Worm (Caenorhabditis elegans) whole organism, young adult: ENCODE results near the gene hadb-1.

Experiments used
- C17E4.6 ChIP-seq: fragments of 200-800 bp; sonication (Bioruptor generic); IDR thresholded peaks from 2 replicates; pipeline ENCODE4 v1.3.6; 2022; ENCODE audit warnings: missing genetic modification reagents, missing genetic modification characterization, missing compliant biosample characterization
- F10E7.11 ChIP-seq: sonication (generic microtip); optimal IDR thresholded peaks from 2 replicates; lab custom pipeline; 2017; ENCODE audit warnings: mild to moderate bottlenecking, missing genetic modification characterization, moderate library complexity, missing compliant biosample characterization
- F39B2.1 ChIP-seq: fragments of 200-800 bp; sonication (Bioruptor generic); IDR thresholded peaks from 2 replicates; pipeline ENCODE4 v1.3.6; 2022; ENCODE audit warnings: missing genetic modification reagents, missing genetic modification characterization, missing compliant biosample characterization
- F52B5.7 ChIP-seq: sonication (generic microtip); optimal IDR thresholded peaks from 2 replicates; lab custom pipeline; 2016; ENCODE audit warnings: mild to moderate bottlenecking, missing genetic modification characterization, missing compliant biosample characterization
- Y53G8AR.9 ChIP-seq: fragments of 200-800 bp; sonication (Bioruptor generic); conservative IDR thresholded peaks from 2 replicates; pipeline ENCODE4 v1.3.6; 2022; ENCODE audit warnings: missing genetic modification reagents, missing genetic modification characterization, missing compliant biosample characterization
- Y56A3A.18 ChIP-seq: fragments of 200-800 bp; sonication (Bioruptor generic); IDR thresholded peaks from 2 replicates; pipeline ENCODE4 v1.3.6; 2022; ENCODE audit warnings: missing genetic modification reagents, missing genetic modification characterization, missing compliant biosample characterization
- Y67H2A.10 ChIP-seq: fragments of 200-800 bp; sonication (Bioruptor generic); conservative IDR thresholded peaks from 2 replicates; pipeline ENCODE4 v1.3.6; 2022; ENCODE audit warnings: missing genetic modification reagents, missing genetic modification characterization, missing compliant biosample characterization
- Y79H2A.3 ChIP-seq: fragments of 200-800 bp; sonication (Bioruptor generic); conservative IDR thresholded peaks from 2 replicates; pipeline ENCODE4 v1.3.6; 2022; ENCODE audit warnings: missing genetic modification reagents, missing genetic modification characterization, missing compliant biosample characterization
- Y95B8A.8 ChIP-seq: fragments of 200-800 bp; sonication (Bioruptor generic); IDR thresholded peaks from 2 replicates; pipeline ENCODE4 v1.3.6; 2022; ENCODE audit warnings: missing genetic modification reagents, missing genetic modification characterization, missing compliant biosample characterization
- ZK185.1 ChIP-seq: sonication (generic microtip); optimal IDR thresholded peaks from 2 replicates; lab custom pipeline; 2016; ENCODE audit warnings: mild to moderate bottlenecking, missing genetic modification characterization, missing compliant biosample characterization; ENCODE audit not compliant: poor library complexity, severe bottlenecking
- akir-1 ChIP-seq: fragments of 200-800 bp; sonication (Bioruptor generic); optimal IDR thresholded peaks from 2 replicates; lab custom pipeline; 2018; ENCODE audit warnings: mild to moderate bottlenecking, missing genetic modification characterization, moderate library complexity, missing compliant biosample characterization
- aptf-2 ChIP-seq: fragments of 200-800 bp; sonication (Bioruptor generic); conservative IDR thresholded peaks from 2 replicates; pipeline ENCODE4 v1.3.6; 2022; ENCODE audit warnings: missing genetic modification reagents, missing genetic modification characterization, missing compliant biosample characterization
- attf-5 ChIP-seq: fragments of 200-800 bp; sonication (Bioruptor generic); optimal IDR thresholded peaks from 2 replicates; lab custom pipeline; 2018; ENCODE audit warnings: mild to moderate bottlenecking, missing genetic modification characterization, missing compliant biosample characterization
- attf-6 ChIP-seq: fragments of 200-800 bp; sonication (Bioruptor generic); IDR thresholded peaks from 2 replicates; pipeline ENCODE4 v1.3.6; 2022; ENCODE audit warnings: missing genetic modification reagents, missing genetic modification characterization, missing compliant biosample characterization
- cebp-1 ChIP-seq, 2 experiments: fragments of 200-800 bp in 1 of 2; sonication (Bioruptor generic) in 1 of 2; sonication (generic microtip) in 1 of 2; IDR thresholded peaks in 1 of 2; optimal IDR thresholded peaks in 1 of 2; 2 replicates each; pipeline versions ENCODE4 v1.3.6 to Lab custom; 2017 to 2022; ENCODE audit warnings: missing compliant biosample characterization in 2 of 2, missing genetic modification characterization in 2 of 2, mild to moderate bottlenecking in 1 of 2, missing genetic modification reagents in 1 of 2, moderate library complexity in 1 of 2
- ceh-100 ChIP-seq: fragments of 200-800 bp; sonication (Bioruptor generic); IDR thresholded peaks from 2 replicates; pipeline ENCODE4 v1.3.6; 2022; ENCODE audit warnings: missing genetic modification reagents, missing genetic modification characterization, missing compliant biosample characterization
- ceh-91 ChIP-seq: fragments of 200-800 bp; sonication (Bioruptor generic); IDR thresholded peaks from 2 replicates; pipeline ENCODE4 v1.3.6; 2022; ENCODE audit warnings: missing genetic modification reagents, missing genetic modification characterization, missing compliant biosample characterization
- chd-7 ChIP-seq: sonication (generic microtip); optimal IDR thresholded peaks from 2 replicates; lab custom pipeline; 2016; ENCODE audit warnings: mild to moderate bottlenecking, missing genetic modification characterization, moderate library complexity, missing compliant biosample characterization
- die-1 ChIP-seq: sonication (generic microtip); optimal IDR thresholded peaks from 2 replicates; lab custom pipeline; 2016; ENCODE audit warnings: missing genotype, mild to moderate bottlenecking, missing genetic modification characterization, missing compliant biosample characterization
- dpff-1 ChIP-seq: sonication (generic microtip); optimal IDR thresholded peaks from 2 replicates; lab custom pipeline; 2017; ENCODE audit warnings: mild to moderate bottlenecking, missing genetic modification characterization, missing compliant biosample characterization
- egl-18 ChIP-seq: fragments of 200-800 bp; sonication (Bioruptor generic); IDR thresholded peaks from 2 replicates; pipeline ENCODE4 v1.3.6; 2022; ENCODE audit warnings: missing genetic modification reagents, missing genetic modification characterization, missing compliant biosample characterization
- egl-44 ChIP-seq: fragments of 200-800 bp; sonication (Bioruptor generic); IDR thresholded peaks from 2 replicates; pipeline ENCODE4 v1.3.6; 2022; ENCODE audit warnings: missing genetic modification reagents, missing genetic modification characterization, missing compliant biosample characterization
- ekl-4 ChIP-seq: fragments of 200-800 bp; sonication (Bioruptor generic); IDR thresholded peaks from 2 replicates; pipeline ENCODE4 v1.3.6; 2022; ENCODE audit warnings: missing genetic modification reagents, missing genetic modification characterization, missing compliant biosample characterization
- ets-4 ChIP-seq: fragments of 200-800 bp; sonication (Bioruptor generic); optimal IDR thresholded peaks from 2 replicates; lab custom pipeline; 2018; ENCODE audit warnings: mild to moderate bottlenecking, missing genetic modification characterization, missing compliant biosample characterization
- fkh-3 ChIP-seq: sonication (generic microtip); optimal IDR thresholded peaks from 2 replicates; lab custom pipeline; 2016; ENCODE audit warnings: mild to moderate bottlenecking, missing genetic modification characterization, missing compliant biosample characterization
- gei-17 ChIP-seq: fragments of 200-800 bp; sonication (Bioruptor generic); optimal IDR thresholded peaks from 2 replicates; lab custom pipeline; 2018; ENCODE audit warnings: mild to moderate bottlenecking, missing genetic modification characterization, missing compliant biosample characterization
- hlh-12 ChIP-seq: sonication (generic microtip); optimal IDR thresholded peaks from 2 replicates; lab custom pipeline; 2016; ENCODE audit warnings: missing genetic modification characterization, missing compliant biosample characterization
- hmg-1.2 ChIP-seq: fragments of 200-800 bp; sonication (Bioruptor generic); IDR thresholded peaks from 2 replicates; pipeline ENCODE4 v1.3.6; 2022; ENCODE audit warnings: missing genetic modification reagents, missing genetic modification characterization, missing compliant biosample characterization
- let-526 ChIP-seq: fragments of 200-800 bp; sonication (Bioruptor generic); IDR thresholded peaks from 2 replicates; pipeline ENCODE4 v1.3.6; 2022; ENCODE audit warnings: missing genetic modification reagents, missing genetic modification characterization, missing compliant biosample characterization
- let-607 ChIP-seq, 2 experiments: fragments of 200-800 bp in 1 of 2; sonication (Bioruptor generic) in 1 of 2; sonication (generic microtip) in 1 of 2; optimal IDR thresholded peaks; 2 replicates each; lab custom pipeline; 2016 to 2018; ENCODE audit warnings: mild to moderate bottlenecking in 2 of 2, missing compliant biosample characterization in 2 of 2, missing genetic modification characterization in 2 of 2, moderate library complexity in 2 of 2, missing genotype in 1 of 2
- lin-26 ChIP-seq: fragments of 200-800 bp; sonication (Bioruptor generic); IDR thresholded peaks from 2 replicates; pipeline ENCODE4 v1.3.6; 2022; ENCODE audit warnings: missing genetic modification reagents, missing genetic modification characterization, missing compliant biosample characterization
- lin-40 ChIP-seq: sonication (generic microtip); optimal IDR thresholded peaks from 2 replicates; lab custom pipeline; 2016; ENCODE audit warnings: missing genetic modification characterization, mild to moderate bottlenecking, missing compliant biosample characterization, missing genotype, missing genetic modification reagents
- lin-54 ChIP-seq: fragments of 200-800 bp; sonication (Bioruptor generic); optimal IDR thresholded peaks from 2 replicates; lab custom pipeline; 2018; ENCODE audit warnings: mild to moderate bottlenecking, missing genetic modification characterization, missing compliant biosample characterization
- lir-1 ChIP-seq: fragments of 200-800 bp; sonication (Bioruptor generic); conservative IDR thresholded peaks from 2 replicates; pipeline ENCODE4 v1.3.6; 2022; ENCODE audit warnings: missing genetic modification reagents, missing genetic modification characterization, missing compliant biosample characterization
- madf-8 ChIP-seq: fragments of 200-800 bp; sonication (Bioruptor generic); conservative IDR thresholded peaks from 2 replicates; pipeline ENCODE4 v1.3.6; 2022; ENCODE audit warnings: missing genetic modification reagents, missing genetic modification characterization, missing compliant biosample characterization
- mel-28 ChIP-seq: sonication (generic microtip); optimal IDR thresholded peaks from 2 replicates; lab custom pipeline; 2016; ENCODE audit warnings: borderline replicate concordance, mild to moderate bottlenecking, missing genetic modification characterization, missing compliant biosample characterization
- nhr-120 ChIP-seq: fragments of 200-800 bp; sonication (Bioruptor generic); IDR thresholded peaks from 2 replicates; pipeline ENCODE4 v1.3.6; 2022; ENCODE audit warnings: missing genetic modification characterization, missing compliant biosample characterization
- nhr-27 ChIP-seq: fragments of 200-800 bp; sonication (Bioruptor generic); optimal IDR thresholded peaks from 2 replicates; lab custom pipeline; 2018; ENCODE audit warnings: mild to moderate bottlenecking, missing genetic modification characterization, moderate library complexity, missing compliant biosample characterization
- nhr-80 ChIP-seq: sonication (generic microtip); optimal IDR thresholded peaks from 2 replicates; lab custom pipeline; 2016; ENCODE audit warnings: missing genetic modification characterization, missing compliant biosample characterization
- rpc-1 ChIP-seq, 2 experiments: fragments of 150-350 bp in 1 of 2; sonication (generic microtip) in 1 of 2; optimal IDR thresholded peaks; 2 replicates each; lab custom pipeline; 2014 to 2018; ENCODE audit warnings: missing biosample characterization in 1 of 2, missing genetic modification characterization in 1 of 2, missing genetic modification reagents in 1 of 2, missing genotype in 1 of 2
- sdz-38 ChIP-seq: sonication (generic microtip); optimal IDR thresholded peaks from 2 replicates; lab custom pipeline; 2016; ENCODE audit warnings: missing genotype, missing genetic modification characterization, missing compliant biosample characterization
- snpc-1.3 ChIP-seq: sonication (generic microtip); optimal IDR thresholded peaks from 2 replicates; lab custom pipeline; 2017; ENCODE audit warnings: missing genetic modification characterization, mild to moderate bottlenecking, missing compliant biosample characterization, antibody characterized with exemption, moderate library complexity, missing genotype, missing genetic modification reagents; ENCODE audit not compliant: insufficient read depth
- somi-1 ChIP-seq: fragments of 200-800 bp; sonication (Bioruptor generic); optimal IDR thresholded peaks from 2 replicates; lab custom pipeline; 2018; ENCODE audit warnings: mild to moderate bottlenecking, missing genetic modification characterization, missing compliant biosample characterization
- sptf-2 ChIP-seq: fragments of 200-800 bp; sonication (Bioruptor generic); optimal IDR thresholded peaks from 2 replicates; lab custom pipeline; 2018; ENCODE audit warnings: mild to moderate bottlenecking, missing genetic modification characterization, missing compliant biosample characterization
- unc-130 ChIP-seq: sonication (generic microtip); optimal IDR thresholded peaks from 2 replicates; lab custom pipeline; 2016; ENCODE audit warnings: missing genetic modification reagents, missing genetic modification characterization, missing compliant biosample characterization
- ztf-22 ChIP-seq: fragments of 200-800 bp; sonication (Bioruptor generic); optimal IDR thresholded peaks from 2 replicates; lab custom pipeline; 2018; ENCODE audit warnings: mild to moderate bottlenecking, missing genetic modification characterization, moderate library complexity, missing compliant biosample characterization
- ztf-25 ChIP-seq: fragments of 200-800 bp; sonication (Bioruptor generic); IDR thresholded peaks from 2 replicates; pipeline ENCODE4 v1.3.6; 2022; ENCODE audit warnings: missing genetic modification reagents, missing genetic modification characterization, missing compliant biosample characterization
- ztf-26 ChIP-seq: sonication (generic microtip); optimal IDR thresholded peaks from 2 replicates; lab custom pipeline; 2017; ENCODE audit warnings: missing genetic modification characterization, missing compliant biosample characterization

Gene hadb-1

ce11 chrIII:8646021-8646420 is 42.3 kb downstream of the hadb-1 start (continued):
- TF ChIP-seq F10E7.11: no peak
- TF ChIP-seq nhr-80: no peak
- TF ChIP-seq unc-130: no peak
- no peak for TF ChIP-seq cebp-1 (GFP tag; IDR thresholded peaks at IDR 0.05; lab: Robert Waterston, UW)
- no peak for TF ChIP-seq cebp-1 (tag; optimal IDR thresholded peaks at IDR 0.05; lab: Kevin White, UChicago)
- peak in 1 of 2 experiments; percentile 12 for TF ChIP-seq let-607 (tag; optimal IDR thresholded peaks at IDR 0.05; lab: Kevin White, UChicago)
- no peak for TF ChIP-seq ztf-26 (tag; lab: Kevin White, UChicago)
- TF ChIP-seq lin-54 (GFP tag; lab: Kevin White, UChicago): no peak
- TF ChIP-seq Y95B8A.8: no peak
- TF ChIP-seq sdz-38 (tag; lab: Kevin White, UChicago): no peak
- TF ChIP-seq ztf-22 (GFP tag; lab: Kevin White, UChicago): no peak
- peak; percentile 56 for TF ChIP-seq hmg-1.2 (GFP tag; lab: Robert Waterston, UW)
- TF ChIP-seq nhr-27: no peak
- TF ChIP-seq let-526: 0 out of 2 replicates have a peak, but pooled peaks have one; percentile 19
- TF ChIP-seq Y79H2A.3 (GFP tag; lab: Robert Waterston, UW): no peak
- no peak for TF ChIP-seq aptf-2 (GFP tag; lab: Robert Waterston, UW)
- TF ChIP-seq madf-8 (GFP tag; lab: Robert Waterston, UW): no peak
- no peak for TF ChIP-seq dpff-1
- TF ChIP-seq ets-4: no peak
- no peak for TF ChIP-seq egl-44
- TF ChIP-seq hlh-12 (tag; lab: Kevin White, UChicago): no peak
- TF ChIP-seq ceh-91 (GFP tag; lab: Robert Waterston, UW): no peak
- no peak for TF ChIP-seq C17E4.6 (GFP tag; lab: Robert Waterston, UW)
- TF ChIP-seq lin-26: peak; percentile 80
- no peak for TF ChIP-seq sptf-2 (GFP tag; lab: Kevin White, UChicago)
- TF ChIP-seq somi-1: no peak
- 0 out of 2 replicates have a peak, but pooled peaks have one; percentile 23 for TF ChIP-seq Y53G8AR.9
- TF ChIP-seq lin-40 (tag; lab: Kevin White, UChicago): no peak
- TF ChIP-seq fkh-3: no peak
- TF ChIP-seq snpc-1.3 (tag; lab: Kevin White, UChicago): peak; percentile 39
- TF ChIP-seq chd-7: no peak
- peak; percentile 43 for TF ChIP-seq ZK185.1 (tag; lab: Kevin White, UChicago)
- TF ChIP-seq ekl-4 (GFP tag; lab: Robert Waterston, UW): peak; percentile 54; the same call in 1 of the 2 replicates
- TF ChIP-seq nhr-120 (GFP tag; lab: Robert Waterston, UW): no peak
- TF ChIP-seq ztf-25 (GFP tag; lab: Robert Waterston, UW): peak; percentile 85
- TF ChIP-seq Y56A3A.18: peak; percentile 49; the same call in 1 of the 2 replicates
- TF ChIP-seq lir-1 (GFP tag; lab: Robert Waterston, UW): no peak
- TF ChIP-seq gei-17: no peak
- TF ChIP-seq mel-28 (tag; lab: Kevin White, UChicago): no peak
- no peak for TF ChIP-seq F52B5.7
- TF ChIP-seq die-1 (tag; lab: Kevin White, UChicago): peak; percentile 80
- TF ChIP-seq attf-5: no peak
- no peak for TF ChIP-seq egl-18 (GFP tag; lab: Robert Waterston, UW)
- TF ChIP-seq Y67H2A.10 (GFP tag; lab: Robert Waterston, UW): no peak
- no peak for TF ChIP-seq akir-1
- no peak for TF ChIP-seq F39B2.1 (GFP tag; lab: Robert Waterston, UW)
- TF ChIP-seq attf-6: no peak
- no peak for TF ChIP-seq ceh-100 (GFP tag; lab: Robert Waterston, UW)
- peak; percentile 78 for TF ChIP-seq rpc-1 (optimal IDR thresholded peaks at IDR 0.05; lab: Kevin White, UChicago)
- peak; percentile 88 for TF ChIP-seq rpc-1 (tag; optimal IDR thresholded peaks at IDR 0.05; lab: Kevin White, UChicago)
